Fruit fly (Drosophila melanogaster) whole organism, wandering third instar larva: ENCODE measurements around the gene CG11656.

Experiments
- Abd-B ChIP-seq: fragments of >200 bp; optimal IDR thresholded peaks from 2 replicates; lab custom pipeline; 2017; ENCODE audit warnings: missing biosample characterization, missing genetic modification characterization
- CG32264 ChIP-seq: fragments of 200-800 bp; sonication (Bioruptor generic); optimal IDR thresholded peaks from 2 replicates; lab custom pipeline; 2016; ENCODE audit warnings: missing biosample characterization, missing genetic modification characterization
- CG9705 ChIP-seq: fragments of 200-800 bp; sonication (Bioruptor generic); optimal IDR thresholded peaks from 2 replicates; lab custom pipeline; 2018; ENCODE audit warnings: missing biosample characterization, mild to moderate bottlenecking, missing genetic modification characterization
- CrebA ChIP-seq: fragments of 200-800 bp; sonication (Bioruptor generic); optimal IDR thresholded peaks from 2 replicates; lab custom pipeline; 2016; ENCODE audit warnings: missing biosample characterization, mild to moderate bottlenecking, missing genetic modification characterization, borderline replicate concordance
- Dfd ChIP-seq: fragments of >200 bp; optimal IDR thresholded peaks from 2 replicates; lab custom pipeline; 2017; ENCODE audit warnings: missing biosample characterization, missing genetic modification characterization
- Dif ChIP-seq: fragments of 200-275, 200-300 bp; sonication (Bioruptor generic); optimal IDR thresholded peaks from 2 replicates; lab custom pipeline; 2018; ENCODE audit warnings: missing biosample characterization, missing genetic modification characterization; ENCODE audit not compliant: partially characterized antibody
- GATAd ChIP-seq: sonication (Bioruptor generic); optimal IDR thresholded peaks from 2 replicates; lab custom pipeline; 2016; ENCODE audit warnings: missing biosample characterization, missing genetic modification characterization
- HLH106 ChIP-seq: fragments of 200-800 bp; optimal IDR thresholded peaks from 3 replicates; lab custom pipeline; 2019; ENCODE audit warnings: missing biosample characterization, mild to moderate bottlenecking, missing genetic modification characterization, moderate library complexity
- Hr78 ChIP-seq: fragments of >200 bp; optimal IDR thresholded peaks from 2 replicates; lab custom pipeline; 2017; ENCODE audit warnings: missing biosample characterization, missing genetic modification characterization
- Hr83 ChIP-seq: fragments of 200-300 bp; sonication (Bioruptor generic); optimal IDR thresholded peaks from 2 replicates; lab custom pipeline; 2016; ENCODE audit warnings: missing biosample characterization, mild to moderate bottlenecking, missing genetic modification characterization, moderate library complexity; ENCODE audit not compliant: poor library complexity, severe bottlenecking
- Jra ChIP-seq: sonication (Bioruptor generic); optimal IDR thresholded peaks from 2 replicates; lab custom pipeline; 2016; ENCODE audit warnings: missing biosample characterization, missing genetic modification characterization
- Mio ChIP-seq: sonication (Bioruptor generic); optimal IDR thresholded peaks from 2 replicates; lab custom pipeline; 2016; ENCODE audit warnings: missing biosample characterization, missing genetic modification characterization
- Myc ChIP-seq: fragments of >200 bp; optimal IDR thresholded peaks from 2 replicates; lab custom pipeline; 2017
- N ChIP-seq: fragments of >200 bp; optimal IDR thresholded peaks from 2 replicates; lab custom pipeline; 2018; ENCODE audit warnings: missing biosample characterization, missing external identifiers, missing genetic modification characterization
- OdsH ChIP-seq: fragments of 200-800 bp; sonication (Bioruptor generic); optimal IDR thresholded peaks from 2 replicates; lab custom pipeline; 2016; ENCODE audit warnings: missing biosample characterization, mild to moderate bottlenecking, missing genetic modification characterization
- Rel ChIP-seq, 2 experiments: fragments of 200-800 bp; sonication (Bioruptor generic) in 1 of 2; optimal IDR thresholded peaks; 2 replicates in 1 of 2; 3 replicates in 1 of 2; lab custom pipeline; 2016 to 2019; ENCODE audit warnings: mild to moderate bottlenecking in 2 of 2, missing biosample characterization in 2 of 2, missing genetic modification characterization in 2 of 2, moderate library complexity in 1 of 2
- Sp1 ChIP-seq: fragments of 200-800 bp; sonication (Bioruptor generic); optimal IDR thresholded peaks from 3 replicates; lab custom pipeline; 2019; ENCODE audit warnings: missing biosample characterization, mild to moderate bottlenecking, missing genetic modification characterization, moderate library complexity
- Vsx2 ChIP-seq: fragments of 200-300, 225-300 bp; sonication (Bioruptor generic); optimal IDR thresholded peaks from 2 replicates; lab custom pipeline; 2018; ENCODE audit warnings: missing biosample characterization, missing genetic modification characterization; ENCODE audit not compliant: partially characterized antibody
- br ChIP-seq: fragments of 200-800 bp; sonication (Bioruptor generic); optimal IDR thresholded peaks from 2 replicates; lab custom pipeline; 2016; ENCODE audit warnings: missing biosample characterization, missing genetic modification characterization
- brk ChIP-seq: fragments of 200-800 bp; sonication (Bioruptor generic); optimal IDR thresholded peaks from 2 replicates; lab custom pipeline; 2016; ENCODE audit warnings: missing biosample characterization, mild to moderate bottlenecking, missing genetic modification characterization
- dl ChIP-seq, 2 experiments: fragments of 175-275, 200-275 bp in 1 of 2; fragments of 200-275 bp in 1 of 2; sonication (Bioruptor generic); optimal IDR thresholded peaks; lab custom pipeline; 2018; ENCODE audit warnings: mild to moderate bottlenecking in 2 of 2, missing biosample characterization in 2 of 2, missing genetic modification characterization in 2 of 2, moderate library complexity in 2 of 2; ENCODE audit not compliant: partially characterized antibody in 2 of 2, insufficient read depth in 1 of 2
- dsf ChIP-seq: sonication (Bioruptor generic); optimal IDR thresholded peaks from 2 replicates; lab custom pipeline; 2016; ENCODE audit warnings: missing biosample characterization, missing genetic modification characterization, borderline replicate concordance
- ey ChIP-seq: fragments of 200-800 bp; sonication (Bioruptor generic); optimal IDR thresholded peaks from 2 replicates; lab custom pipeline; 2016; ENCODE audit warnings: missing biosample characterization, missing genetic modification characterization
- foxo ChIP-seq, 2 experiments: fragments of 200-800 bp; sonication (Bioruptor generic); optimal IDR thresholded peaks; 2 replicates in 1 of 2; 3 replicates in 1 of 2; lab custom pipeline; 2016 to 2017; ENCODE audit warnings: missing biosample characterization in 2 of 2, missing genetic modification characterization in 2 of 2
- fru ChIP-seq: fragments of 200-800 bp; sonication (Bioruptor generic); optimal IDR thresholded peaks from 3 replicates; lab custom pipeline; 2016; ENCODE audit warnings: missing biosample characterization, mild to moderate bottlenecking, missing genetic modification characterization
- h ChIP-seq: fragments of 200-800 bp; sonication (Bioruptor generic); optimal IDR thresholded peaks from 3 replicates; lab custom pipeline; 2016; ENCODE audit warnings: missing biosample characterization, mild to moderate bottlenecking, missing genetic modification characterization
- jim ChIP-seq: fragments of 175-275, 200-325 bp; sonication (Bioruptor generic); optimal IDR thresholded peaks from 2 replicates; lab custom pipeline; 2016; ENCODE audit warnings: missing biosample characterization, mild to moderate bottlenecking, missing genetic modification characterization
- lola ChIP-seq: fragments of >200 bp; optimal IDR thresholded peaks from 2 replicates; lab custom pipeline; 2017; ENCODE audit warnings: missing biosample characterization, missing genetic modification characterization
- pan ChIP-seq: fragments of >200 bp; optimal IDR thresholded peaks from 2 replicates; lab custom pipeline; 2017
- psq ChIP-seq: fragments of 200-800 bp; sonication (Bioruptor generic); optimal IDR thresholded peaks from 3 replicates; lab custom pipeline; 2017; ENCODE audit warnings: missing biosample characterization, mild to moderate bottlenecking, missing genetic modification characterization, moderate library complexity
- rgr ChIP-seq: fragments of 200-800 bp; sonication (Bioruptor generic); optimal IDR thresholded peaks from 3 replicates; lab custom pipeline; 2016; ENCODE audit warnings: missing biosample characterization, mild to moderate bottlenecking, missing genetic modification characterization
- sage ChIP-seq: fragments of 200-800 bp; sonication (Bioruptor generic); optimal IDR thresholded peaks from 2 replicates; lab custom pipeline; 2016; ENCODE audit warnings: missing biosample characterization, mild to moderate bottlenecking, missing genetic modification characterization
- tai ChIP-seq: sonication (Bioruptor generic); optimal IDR thresholded peaks from 2 replicates; lab custom pipeline; 2016; ENCODE audit warnings: missing biosample characterization, missing genetic modification characterization
- usp ChIP-seq: fragments of >200 bp; optimal IDR thresholded peaks from 2 replicates; lab custom pipeline; 2017; ENCODE audit warnings: missing biosample characterization, missing genetic modification characterization
- woc ChIP-seq: sonication (Bioruptor generic); optimal IDR thresholded peaks from 2 replicates; lab custom pipeline; 2016; ENCODE audit warnings: missing biosample characterization, mild to moderate bottlenecking, missing genetic modification characterization

Gene CG11656

dm6 chr3R:13032323-13032722 lies 22.6 kb downstream of the CG11656 start, which contains the start of gene ry:
Gene ry (plus strand): TSS chr3R:13032528.
- no peak for TF ChIP-seq N
- TF ChIP-seq Jra = no peak
- TF ChIP-seq Rel (GFP tag; optimal IDR thresholded peaks at IDR 0.05; lab: Kevin White, UChicago) = no peak
- peak; percentile 11 for TF ChIP-seq Rel (tag; optimal IDR thresholded peaks at IDR 0.05; lab: Kevin White, UChicago)
- TF ChIP-seq, all 38 proteins: peak for 1

- no peak for TF ChIP-seq Dif
- peak in 1 of 2 experiments; percentile 16 for TF ChIP-seq foxo (GFP tag; optimal IDR thresholded peaks at IDR 0.05; lab: Kevin White, UChicago)
- TF ChIP-seq br (GFP tag; lab: Kevin White, UChicago) = peak; percentile 15
- no peak for TF ChIP-seq psq
- TF ChIP-seq N = no peak
- no peak for TF ChIP-seq ey
- no peak for TF ChIP-seq Dfd (GFP tag; lab: Kevin White, UChicago)
- no peak for TF ChIP-seq woc (GFP tag; lab: Kevin White, UChicago)
- no peak for TF ChIP-seq Hr78 (GFP tag; lab: Kevin White, UChicago)
- TF ChIP-seq fru (GFP tag; lab: Kevin White, UChicago) = no peak
- TF ChIP-seq Hr83 (GFP tag; lab: Kevin White, UChicago) = peak; percentile 39
- no peak for TF ChIP-seq Vsx2 (GFP tag; lab: Kevin White, UChicago)
- no peak for TF ChIP-seq usp (GFP tag; lab: Kevin White, UChicago)
- no peak for TF ChIP-seq jim (GFP tag; lab: Kevin White, UChicago)
- TF ChIP-seq Sp1 (GFP tag; lab: Kevin White, UChicago) = no peak
- no peak for TF ChIP-seq dl (GFP tag; optimal IDR thresholded peaks at IDR 0.05; lab: Kevin White, UChicago; ENCODE audit: insufficient read depth in 1 of 2, partially characterized antibody in 2 of 2)
- TF ChIP-seq GATAd (GFP tag; lab: Kevin White, UChicago) = no peak
- TF ChIP-seq dsf (GFP tag; lab: Kevin White, UChicago) = no peak
- TF ChIP-seq Abd-B (GFP tag; lab: Kevin White, UChicago) = no peak
Observed at dm6 chr3R:13032975-13033445, 23.3 kb downstream of the CG11656 start.

- no peak for TF ChIP-seq Hr83 (GFP tag; lab: Kevin White, UChicago)
- TF ChIP-seq Sp1 (GFP tag; lab: Kevin White, UChicago) = no peak
- TF ChIP-seq woc (GFP tag; lab: Kevin White, UChicago) = no peak
- TF ChIP-seq sage (GFP tag; lab: Kevin White, UChicago) = no peak
- TF ChIP-seq CG32264 = no peak
- no peak for TF ChIP-seq Hr78 (GFP tag; lab: Kevin White, UChicago)
- TF ChIP-seq rgr (GFP tag; lab: Kevin White, UChicago) = no peak
- no peak for TF ChIP-seq lola (GFP tag; lab: Kevin White, UChicago)
- TF ChIP-seq Rel (GFP tag; optimal IDR thresholded peaks at IDR 0.05; lab: Kevin White, UChicago) = no peak
- TF ChIP-seq Rel (tag; optimal IDR thresholded peaks at IDR 0.05; lab: Kevin White, UChicago) = no peak
- no peak for TF ChIP-seq N
- TF ChIP-seq jim (GFP tag; lab: Kevin White, UChicago) = no peak
- TF ChIP-seq br (GFP tag; lab: Kevin White, UChicago) = no peak
- TF ChIP-seq brk (GFP tag; lab: Kevin White, UChicago) = no peak
Observed at dm6 chr3R:13033670-13034069, 24.0 kb downstream of the CG11656 start.

- TF ChIP-seq Vsx2 (GFP tag; lab: Kevin White, UChicago) = no peak
- TF ChIP-seq pan (lab: Kevin White, UChicago) = no peak
- no peak for TF ChIP-seq dsf (GFP tag; lab: Kevin White, UChicago)
- no peak for TF ChIP-seq tai
- TF ChIP-seq OdsH (GFP tag; lab: Kevin White, UChicago) = no peak
- TF ChIP-seq CG32264 = no peak
- TF ChIP-seq Dfd (GFP tag; lab: Kevin White, UChicago) = no peak
- no peak for TF ChIP-seq ey
- TF ChIP-seq Hr78 (GFP tag; lab: Kevin White, UChicago) = no peak
- no peak for TF ChIP-seq psq
- TF ChIP-seq Jra = no peak
- TF ChIP-seq fru (GFP tag; lab: Kevin White, UChicago) = no peak
- TF ChIP-seq foxo (GFP tag; optimal IDR thresholded peaks at IDR 0.05; lab: Kevin White, UChicago) = no peak
- no peak for TF ChIP-seq HLH106
Observed at dm6 chr3R:13036064-13036463, 26.4 kb downstream of the CG11656 start.

- no peak for TF ChIP-seq Myc (lab: Kevin White, UChicago)
- TF ChIP-seq Mio (GFP tag; lab: Kevin White, UChicago) = no peak
- TF ChIP-seq CG9705 (GFP tag; lab: Kevin White, UChicago) = no peak
- no peak for TF ChIP-seq fru (GFP tag; lab: Kevin White, UChicago)
- no peak for TF ChIP-seq psq
- no peak for TF ChIP-seq Rel (GFP tag; optimal IDR thresholded peaks at IDR 0.05; lab: Kevin White, UChicago)
- no peak for TF ChIP-seq Rel (tag; optimal IDR thresholded peaks at IDR 0.05; lab: Kevin White, UChicago)
- no peak for TF ChIP-seq woc (GFP tag; lab: Kevin White, UChicago)
- TF ChIP-seq h (GFP tag; lab: Kevin White, UChicago) = no peak
- TF ChIP-seq N = no peak
- TF ChIP-seq OdsH (GFP tag; lab: Kevin White, UChicago) = no peak
- TF ChIP-seq HLH106 = no peak
- no peak for TF ChIP-seq usp (GFP tag; lab: Kevin White, UChicago)
- TF ChIP-seq CG32264 = no peak
- TF ChIP-seq br (GFP tag; lab: Kevin White, UChicago) = no peak
- TF ChIP-seq Vsx2 (GFP tag; lab: Kevin White, UChicago) = no peak
- no peak for TF ChIP-seq CrebA (GFP tag; lab: Kevin White, UChicago)
- no peak for TF ChIP-seq lola (GFP tag; lab: Kevin White, UChicago)
- no peak for TF ChIP-seq ey
- no peak for TF ChIP-seq dl (GFP tag; optimal IDR thresholded peaks at IDR 0.05; lab: Kevin White, UChicago; ENCODE audit: insufficient read depth in 1 of 2, partially characterized antibody in 2 of 2)
Observed at dm6 chr3R:13038075-13038474, 28.4 kb downstream of the CG11656 start, which contains the start of gene CG11668. Gene CG11668 (plus strand): TSS chr3R:13038375.
